Fruit fly (Drosophila melanogaster): Measurements from ENCODE around the gene COX7B.

- TF ChIP-seq Gug (GFP tag; IDR thresholded peaks at IDR 0.05) = no peak
- no peak for TF ChIP-seq CG8319 (GFP tag; optimal IDR thresholded peaks at IDR 0.05)
- TF ChIP-seq fd85E (GFP tag; optimal IDR thresholded peaks at IDR 0.05) = no peak
- TF ChIP-seq Sox102F (GFP tag; optimal IDR thresholded peaks at IDR 0.05) = no peak
- TF ChIP-seq CG3032 (tag; optimal IDR thresholded peaks at IDR 0.05) = no peak
- TF ChIP-seq CG6854 (GFP tag; optimal IDR thresholded peaks at IDR 0.05) = no peak
- TF ChIP-seq Smox (GFP tag; optimal IDR thresholded peaks at IDR 0.05) = no peak
- no peak for TF ChIP-seq CG32006 (GFP tag; optimal IDR thresholded peaks at IDR 0.05)
- TF ChIP-seq Lpt (GFP tag; optimal IDR thresholded peaks at IDR 0.05) = no peak
- no peak for TF ChIP-seq svp (GFP tag)
- TF ChIP-seq CG8119 (GFP tag; IDR thresholded peaks at IDR 0.05) = no peak
- no peak for TF ChIP-seq Eip93F (GFP tag; optimal IDR thresholded peaks at IDR 0.05)
- TF ChIP-seq CG8632 (GFP tag; optimal IDR thresholded peaks at IDR 0.05) = no peak
Observed at dm6 chr3L:17394435-17395017, 30.8 kb upstream of the COX7B start.

All from whole organism, prepupa.